Worm (Caenorhabditis elegans) whole organism, midembryonic: ENCODE results near the gene glct-6.

Experiments
- flt-1 ChIP-seq: fragments of 200-800 bp; sonication (Bioruptor generic); IDR thresholded peaks from 2 replicates; pipeline ENCODE4 v1.3.6; 2022; ENCODE audit warnings: missing genetic modification characterization, missing compliant biosample characterization
- ref-1 ChIP-seq: fragments of 200-800 bp; sonication (Bioruptor generic); conservative IDR thresholded peaks from 2 replicates; pipeline ENCODE4 v1.3.6; 2022; ENCODE audit warnings: missing genetic modification reagents, missing genetic modification characterization, missing compliant biosample characterization
- tab-1 ChIP-seq: fragments of 200-800 bp; sonication (Bioruptor generic); IDR thresholded peaks from 2 replicates; pipeline ENCODE4 v1.3.6; 2022; ENCODE audit warnings: missing genetic modification characterization, missing compliant biosample characterization
- ztf-23 ChIP-seq: fragments of 200-800 bp; sonication (Bioruptor generic); IDR thresholded peaks from 2 replicates; pipeline ENCODE4 v1.3.6; 2022; ENCODE audit warnings: missing genetic modification reagents, missing genetic modification characterization, missing compliant biosample characterization

ce11 chrIV:3781539-3781938 lies 2.5 kb upstream of the glct-6 start:
- no peak for TF ChIP-seq flt-1 (GFP tag; lab: Robert Waterston, UW)
- TF ChIP-seq ref-1, result no peak
- TF ChIP-seq tab-1, result no peak
- no peak for TF ChIP-seq ztf-23
